Worm (Caenorhabditis elegans) whole organism, young adult: ENCODE data around the gene CD4.1.

Source experiments
- athp-1 ChIP-seq: sonication (generic microtip); optimal IDR thresholded peaks from 2 replicates; lab custom pipeline; 2017; ENCODE audit warnings: mild to moderate bottlenecking, missing genetic modification characterization, missing compliant biosample characterization
- ceh-58 ChIP-seq: fragments of 200-800 bp; sonication (Bioruptor generic); IDR thresholded peaks from 2 replicates; pipeline ENCODE4 v1.3.6; 2022; ENCODE audit warnings: missing genetic modification characterization, missing compliant biosample characterization

ce11 chrV:5591887-5592286 is 14.5 kb upstream of the CD4.1 start:
- TF ChIP-seq athp-1 (tag; lab: Kevin White, UChicago) (peak; percentile 88), ceh-58 (no peak)
